Fruit fly (Drosophila melanogaster): Measurements from ENCODE around the gene GAPcenA.
A peak's percentile ranks its signal among the peaks of the same experiment; 100 is the strongest.

The GAPcenA gene

dm6 chr3L:8356196-8356595 lies 9.8 kb downstream of the GAPcenA start, which contains the start of gene Culd:
Gene Culd, minus strand, starts transcription at chr3L:8356296.
- TF ChIP-seq Blimp-1 (GFP tag; optimal IDR thresholded peaks at IDR 0.05) = no peak
- no peak for TF ChIP-seq eg (GFP tag; IDR thresholded peaks at IDR 0.05)
- no peak for TF ChIP-seq CG6792 (GFP tag; optimal IDR thresholded peaks at IDR 0.05)
- TF ChIP-seq CG1621 (tag; optimal IDR thresholded peaks at IDR 0.05) = no peak
- no peak for TF ChIP-seq CG11762 (GFP tag; optimal IDR thresholded peaks at IDR 0.05; ENCODE audit: insufficient read depth)
- TF ChIP-seq dsx (GFP tag; optimal IDR thresholded peaks at IDR 0.05; ENCODE audit: poor library complexity, severe bottlenecking) = no peak
- no peak for TF ChIP-seq CG32006 (GFP tag; optimal IDR thresholded peaks at IDR 0.05)
- TF ChIP-seq fd85E (GFP tag; optimal IDR thresholded peaks at IDR 0.05) = no peak
- TF ChIP-seq Smox (GFP tag; optimal IDR thresholded peaks at IDR 0.05) = no peak
- no peak for TF ChIP-seq lz (GFP tag; optimal IDR thresholded peaks at IDR 0.05)
- TF ChIP-seq Sox102F (GFP tag; optimal IDR thresholded peaks at IDR 0.05) = no peak
- no peak for TF ChIP-seq dac (GFP tag; optimal IDR thresholded peaks at IDR 0.05)
- no peak for TF ChIP-seq Sox14 (GFP tag; optimal IDR thresholded peaks at IDR 0.05)
- no peak for TF ChIP-seq OdsH (GFP tag; optimal IDR thresholded peaks at IDR 0.05)
- TF ChIP-seq CG8319 (GFP tag; optimal IDR thresholded peaks at IDR 0.05) = no peak
- TF ChIP-seq vri (GFP tag; optimal IDR thresholded peaks at IDR 0.05) = no peak
- TF ChIP-seq CG10631 (GFP tag; optimal IDR thresholded peaks at IDR 0.05) = no peak
- TF ChIP-seq CG16779 (tag; optimal IDR thresholded peaks at IDR 0.05) = no peak
- TF ChIP-seq ss (GFP tag; optimal IDR thresholded peaks at IDR 0.05) = no peak
- no peak for TF ChIP-seq CG6854 (GFP tag; optimal IDR thresholded peaks at IDR 0.05)

DNA sequence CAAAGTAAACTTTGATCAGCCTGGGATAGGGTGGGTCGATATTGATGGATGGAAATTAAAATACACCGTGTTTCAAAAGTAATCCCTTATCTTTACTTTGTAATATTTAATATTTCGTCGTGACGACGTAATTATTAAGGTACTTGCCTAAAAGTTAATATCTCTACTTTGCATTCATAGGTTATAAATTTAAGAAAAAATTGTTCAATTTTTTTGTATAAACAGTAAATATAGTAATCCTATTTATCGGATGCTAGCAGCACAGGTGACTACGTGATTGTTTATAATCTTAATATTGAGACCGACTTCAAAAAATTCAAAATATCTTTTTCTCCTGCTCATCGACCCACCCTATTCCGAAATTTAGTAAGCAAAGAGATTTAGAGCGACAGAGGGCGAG lies 11.8 kb downstream of the GAPcenA start:
- TF ChIP-seq CG31627 (GFP tag; optimal IDR thresholded peaks at IDR 0.05) = peak; percentile 11
- no peak for TF ChIP-seq CG9139 (GFP tag; optimal IDR thresholded peaks at IDR 0.05)
- no peak for TF ChIP-seq net (GFP tag; optimal IDR thresholded peaks at IDR 0.05)
- TF ChIP-seq eg (GFP tag; IDR thresholded peaks at IDR 0.05) = peak; percentile 52; the same call in 1 of the 3 replicates
- no peak for TF ChIP-seq Met (GFP tag; optimal IDR thresholded peaks at IDR 0.05)
- no peak for TF ChIP-seq fkh (GFP tag; optimal IDR thresholded peaks at IDR 0.05)
- TF ChIP-seq spab (GFP tag; optimal IDR thresholded peaks at IDR 0.05) = peak; percentile 48
- TF ChIP-seq CG34406 (GFP tag; optimal IDR thresholded peaks at IDR 0.05) = no peak
- TF ChIP-seq Hr39 (GFP tag; optimal IDR thresholded peaks at IDR 0.05) = peak; percentile 22
- TF ChIP-seq pdm3 (GFP tag; optimal IDR thresholded peaks at IDR 0.05) = no peak
- 0 out of 3 replicates have a peak, but pooled peaks have one; percentile 37 for TF ChIP-seq CG6163 (GFP tag; IDR thresholded peaks at IDR 0.05)
- no peak for TF ChIP-seq CG6854 (GFP tag; optimal IDR thresholded peaks at IDR 0.05)
- TF ChIP-seq Gug (GFP tag; IDR thresholded peaks at IDR 0.05) = no peak
- no peak for TF ChIP-seq ss (GFP tag; optimal IDR thresholded peaks at IDR 0.05)
- no peak for TF ChIP-seq fd85E (GFP tag; optimal IDR thresholded peaks at IDR 0.05)
- no peak for TF ChIP-seq CG10669 (GFP tag; optimal IDR thresholded peaks at IDR 0.05)
- no peak for TF ChIP-seq CG4318 (GFP tag; optimal IDR thresholded peaks at IDR 0.05)
- TF ChIP-seq vri (GFP tag; optimal IDR thresholded peaks at IDR 0.05) = no peak
- TF ChIP-seq CG3032 (tag; optimal IDR thresholded peaks at IDR 0.05) = no peak
- no peak for TF ChIP-seq Smox (GFP tag; optimal IDR thresholded peaks at IDR 0.05)
- TF ChIP-seq salr (GFP tag; optimal IDR thresholded peaks at IDR 0.05) = no peak
- peak; percentile 53; the same call in 1 of the 3 replicates for TF ChIP-seq CG8119 (GFP tag; IDR thresholded peaks at IDR 0.05)
- TF ChIP-seq cyc (GFP tag; optimal IDR thresholded peaks at IDR 0.05) = peak; percentile 36
- no peak for TF ChIP-seq CG32006 (GFP tag; optimal IDR thresholded peaks at IDR 0.05)
- TF ChIP-seq CG10631 (GFP tag; optimal IDR thresholded peaks at IDR 0.05) = no peak
- no peak for TF ChIP-seq Hr4 (GFP tag; optimal IDR thresholded peaks at IDR 0.05)
- peak; percentile 38 for TF ChIP-seq CG11762 (GFP tag; optimal IDR thresholded peaks at IDR 0.05; ENCODE audit: insufficient read depth)
- no peak for TF ChIP-seq dsx (GFP tag; optimal IDR thresholded peaks at IDR 0.05; ENCODE audit: poor library complexity, severe bottlenecking)
- TF ChIP-seq CG3919 (GFP tag; optimal IDR thresholded peaks at IDR 0.05) = no peak
- TF ChIP-seq Blimp-1 (GFP tag; optimal IDR thresholded peaks at IDR 0.05) = no peak
- TF ChIP-seq Ets96B (tag; optimal IDR thresholded peaks at IDR 0.05) = no peak
- TF ChIP-seq CG1621 (tag; optimal IDR thresholded peaks at IDR 0.05) = no peak
- no peak for TF ChIP-seq Lpt (GFP tag; optimal IDR thresholded peaks at IDR 0.05)
- no peak for TF ChIP-seq CG8632 (GFP tag; optimal IDR thresholded peaks at IDR 0.05)
- TF ChIP-seq CG8319 (GFP tag; optimal IDR thresholded peaks at IDR 0.05) = peak; percentile 16
- peak; percentile 68 for TF ChIP-seq CG6808 (GFP tag; optimal IDR thresholded peaks at IDR 0.05)
- TF ChIP-seq dac (GFP tag; optimal IDR thresholded peaks at IDR 0.05) = no peak
- TF ChIP-seq Hr38 (GFP tag; optimal IDR thresholded peaks at IDR 0.05) = no peak
- TF ChIP-seq CG6792 (GFP tag; optimal IDR thresholded peaks at IDR 0.05) = no peak
- peak; percentile 39 for TF ChIP-seq CG16779 (tag; optimal IDR thresholded peaks at IDR 0.05)
- TF ChIP-seq Eip75B (GFP tag; optimal IDR thresholded peaks at IDR 0.05) = no peak
- TF ChIP-seq acj6 (GFP tag; optimal IDR thresholded peaks at IDR 0.05) = no peak
- no peak for TF ChIP-seq CG6276 (GFP tag; optimal IDR thresholded peaks at IDR 0.05)
